Worm (Caenorhabditis elegans) whole organism, mixed stage, embryonic: ENCODE results near the gene scrm-3.
"Not testable (repeated sequence)": the region's sequence is repeated elsewhere in the genome, so short reads cannot be mapped to it uniquely, and the experiment has no call there.

Experiments used
- M03D4.4 ChIP-seq: sonication (generic microtip); optimal IDR thresholded peaks from 2 replicates; lab custom pipeline; 2017; ENCODE audit warnings: mild to moderate bottlenecking, missing genetic modification characterization, missing compliant biosample characterization
- bed-3 ChIP-seq: fragments of 200-800 bp; sonication (Bioruptor generic); optimal IDR thresholded peaks from 3 replicates; lab custom pipeline; 2018; ENCODE audit warnings: mild to moderate bottlenecking, missing genetic modification characterization, moderate library complexity, missing compliant biosample characterization
- blmp-1 ChIP-seq: fragments of 150-350 bp; optimal IDR thresholded peaks from 2 replicates; lab custom pipeline; 2014; ENCODE audit warnings: missing biosample characterization, missing genetic modification characterization
- ceh-39 ChIP-seq: fragments of 150-350 bp; optimal IDR thresholded peaks from 2 replicates; lab custom pipeline; 2014; ENCODE audit warnings: missing biosample characterization, missing genetic modification characterization
- ceh-83 ChIP-seq: fragments of 200-800 bp; sonication (Bioruptor generic); optimal IDR thresholded peaks from 2 replicates; lab custom pipeline; 2018; ENCODE audit warnings: mild to moderate bottlenecking, missing genetic modification characterization, missing compliant biosample characterization
- cnd-1 ChIP-seq: fragments of 200-800 bp; sonication (Bioruptor generic); optimal IDR thresholded peaks from 2 replicates; lab custom pipeline; 2018; ENCODE audit warnings: mild to moderate bottlenecking, missing genetic modification characterization, missing compliant biosample characterization
- drap-1 ChIP-seq: fragments of 200-800 bp; sonication (Bioruptor generic); optimal IDR thresholded peaks from 3 replicates; lab custom pipeline; 2018; ENCODE audit warnings: mild to moderate bottlenecking, missing genetic modification characterization, missing compliant biosample characterization
- elt-1 ChIP-seq: sonication (generic microtip); optimal IDR thresholded peaks from 2 replicates; lab custom pipeline; 2017; ENCODE audit warnings: missing genetic modification characterization, mild to moderate bottlenecking, missing compliant biosample characterization, antibody characterized with exemption, moderate library complexity, borderline replicate concordance; ENCODE audit not compliant: insufficient read depth
- elt-3 ChIP-seq: fragments of 150-350 bp; optimal IDR thresholded peaks from 2 replicates; lab custom pipeline; 2014; ENCODE audit warnings: missing biosample characterization, missing genetic modification characterization
- flh-1 ChIP-seq: fragments of 200-800 bp; sonication (Bioruptor generic); optimal IDR thresholded peaks from 2 replicates; lab custom pipeline; 2018; ENCODE audit warnings: mild to moderate bottlenecking, missing genetic modification characterization, moderate library complexity, missing compliant biosample characterization
- hlh-1 ChIP-seq: fragments of 150-350 bp; optimal IDR thresholded peaks from 2 replicates; lab custom pipeline; 2014; ENCODE audit warnings: missing biosample characterization, missing genetic modification reagents, missing genetic modification characterization
- lin-13 ChIP-seq: fragments of 150-350 bp; optimal IDR thresholded peaks from 2 replicates; lab custom pipeline; 2014; ENCODE audit warnings: missing biosample characterization, missing genetic modification characterization
- lin-32 ChIP-seq: fragments of 200-800 bp; sonication (Bioruptor generic); optimal IDR thresholded peaks from 2 replicates; lab custom pipeline; 2018; ENCODE audit warnings: mild to moderate bottlenecking, missing genetic modification characterization, missing compliant biosample characterization
- lsy-2 ChIP-seq: fragments of 150-350 bp; optimal IDR thresholded peaks from 2 replicates; lab custom pipeline; 2014; ENCODE audit warnings: missing biosample characterization, missing genetic modification characterization
- mab-5 ChIP-seq: fragments of 150-350 bp; optimal IDR thresholded peaks from 2 replicates; lab custom pipeline; 2014; ENCODE audit warnings: missing biosample characterization, missing genetic modification characterization
- mep-1 ChIP-seq: fragments of 150-350 bp; optimal IDR thresholded peaks from 2 replicates; lab custom pipeline; 2017; ENCODE audit warnings: missing biosample characterization, missing genetic modification reagents, missing genetic modification characterization, inconsistent platforms
- mls-2 ChIP-seq: sonication (generic microtip); optimal IDR thresholded peaks from 2 replicates; lab custom pipeline; 2016; ENCODE audit warnings: mild to moderate bottlenecking, missing genetic modification characterization, moderate library complexity, missing compliant biosample characterization
- nhr-12 ChIP-seq: fragments of 150-350 bp; optimal IDR thresholded peaks from 2 replicates; lab custom pipeline; 2014; ENCODE audit warnings: missing biosample characterization, missing genetic modification characterization
- nhr-2 ChIP-seq: fragments of 150-350 bp; optimal IDR thresholded peaks from 2 replicates; lab custom pipeline; 2014; ENCODE audit warnings: missing biosample characterization, missing genetic modification characterization
- nhr-237 ChIP-seq: fragments of 150-350 bp; optimal IDR thresholded peaks from 2 replicates; lab custom pipeline; 2014; ENCODE audit warnings: missing biosample characterization, missing genetic modification characterization
- nhr-28 ChIP-seq: fragments of 150-350 bp; optimal IDR thresholded peaks from 2 replicates; lab custom pipeline; 2014; ENCODE audit warnings: missing biosample characterization, missing genetic modification characterization
- nhr-76 ChIP-seq: sonication (generic microtip); optimal IDR thresholded peaks from 2 replicates; lab custom pipeline; 2017; ENCODE audit warnings: missing biosample characterization, missing genetic modification characterization
- pha-4 ChIP-seq: fragments of 150-350 bp; optimal IDR thresholded peaks from 2 replicates; lab custom pipeline; 2018; ENCODE audit warnings: missing biosample characterization, missing genetic modification reagents, missing genetic modification characterization
- snpc-4 ChIP-seq: fragments of 150-350 bp; optimal IDR thresholded peaks from 2 replicates; lab custom pipeline; 2014; ENCODE audit warnings: missing biosample characterization, missing genetic modification characterization
- sptf-1 ChIP-seq: sonication (generic microtip); optimal IDR thresholded peaks from 2 replicates; lab custom pipeline; 2017; ENCODE audit warnings: mild to moderate bottlenecking, missing genetic modification characterization, moderate library complexity, missing compliant biosample characterization
- tbx-8 ChIP-seq: fragments of 200-800 bp; sonication (Bioruptor generic); optimal IDR thresholded peaks from 2 replicates; lab custom pipeline; 2018; ENCODE audit warnings: mild to moderate bottlenecking, missing genetic modification characterization, moderate library complexity, missing compliant biosample characterization
- unc-120 ChIP-seq: sonication (generic microtip); optimal IDR thresholded peaks from 2 replicates; lab custom pipeline; 2017; ENCODE audit warnings: missing genetic modification characterization, missing compliant biosample characterization; ENCODE audit not compliant: poor library complexity, severe bottlenecking
- unc-39 ChIP-seq: fragments of 150-350 bp; optimal IDR thresholded peaks from 2 replicates; lab custom pipeline; 2014; ENCODE audit warnings: missing biosample characterization, missing genetic modification characterization
- unc-62 ChIP-seq: fragments of 150-350 bp; optimal IDR thresholded peaks from 2 replicates; lab custom pipeline; 2014; ENCODE audit warnings: missing biosample characterization, missing genetic modification reagents, missing genetic modification characterization
- zip-8 ChIP-seq: fragments of 150-350 bp; optimal IDR thresholded peaks from 2 replicates; lab custom pipeline; 2014; ENCODE audit warnings: missing biosample characterization, missing genetic modification characterization
- ztf-11 ChIP-seq: fragments of 150-350 bp; optimal IDR thresholded peaks from 2 replicates; lab custom pipeline; 2014; ENCODE audit warnings: missing biosample characterization, missing genetic modification characterization

The scrm-3 gene

ce11 chrV:3367773-3368172 is 10.8 kb upstream of the scrm-3 start, which contains the start of gene C04E12.2:
Gene C04E12.2 (plus strand): TSS chrV:3368073.
- TF ChIP-seq ceh-39 (tag; lab: Kevin White, UChicago); unc-120 (tag; lab: Kevin White, UChicago); bed-3: not testable (repeated sequence)

DNA sequence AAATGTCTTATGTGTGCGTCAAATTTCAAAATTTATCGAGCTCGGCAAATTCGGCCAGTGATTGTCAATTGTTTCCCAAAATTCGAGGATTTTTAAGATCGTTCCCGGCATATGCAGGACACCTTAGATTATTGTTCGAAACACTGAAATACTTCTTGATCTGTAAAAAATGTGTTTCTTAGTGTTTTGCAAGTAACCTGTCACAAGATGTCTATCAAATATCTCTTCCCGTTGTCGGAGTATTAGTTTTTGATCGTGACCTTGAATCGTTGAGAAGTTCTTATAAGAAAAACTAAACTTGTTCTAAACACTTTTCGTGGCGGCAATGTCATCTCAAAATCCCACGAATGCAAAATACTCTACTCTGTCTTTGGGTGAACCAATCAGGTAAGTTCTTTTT is 5.5 kb upstream of the scrm-3 start, which contains the start of gene C04E12.4:
Gene C04E12.4, plus strand, starts transcription at position 301 of the 400 bp plus-strand sequence.
- TF ChIP-seq nhr-28 (tag; lab: Kevin White, UChicago), result no peak
- no peak for TF ChIP-seq nhr-76 (tag; lab: Kevin White, UChicago)
- no peak for TF ChIP-seq hlh-1 (tag; lab: Kevin White, UChicago)
- TF ChIP-seq sptf-1 (tag; lab: Kevin White, UChicago), result no peak
- no peak for TF ChIP-seq unc-39 (tag; lab: Kevin White, UChicago)
- no peak for TF ChIP-seq lsy-2 (tag; lab: Kevin White, UChicago)
- no peak for TF ChIP-seq snpc-4
- TF ChIP-seq ceh-83 (GFP tag; lab: Kevin White, UChicago), result no peak
- TF ChIP-seq tbx-8 (GFP tag; lab: Kevin White, UChicago), result no peak
- no peak for TF ChIP-seq lin-32 (GFP tag; lab: Kevin White, UChicago)
- no peak for TF ChIP-seq lin-13 (tag; lab: Kevin White, UChicago)
- TF ChIP-seq drap-1, result no peak
- TF ChIP-seq flh-1 (GFP tag; lab: Kevin White, UChicago), result no peak
- TF ChIP-seq pha-4, result no peak
- TF ChIP-seq elt-3, result no peak
- TF ChIP-seq mab-5 (tag; lab: Kevin White, UChicago), result no peak
- TF ChIP-seq M03D4.4, result no peak
- no peak for TF ChIP-seq nhr-237 (tag; lab: Kevin White, UChicago)
- no peak for TF ChIP-seq unc-62 (GFP tag; lab: Kevin White, UChicago)
- no peak for TF ChIP-seq ztf-11 (tag; lab: Kevin White, UChicago)
- TF ChIP-seq, all 35 proteins: peak for 0

DNA sequence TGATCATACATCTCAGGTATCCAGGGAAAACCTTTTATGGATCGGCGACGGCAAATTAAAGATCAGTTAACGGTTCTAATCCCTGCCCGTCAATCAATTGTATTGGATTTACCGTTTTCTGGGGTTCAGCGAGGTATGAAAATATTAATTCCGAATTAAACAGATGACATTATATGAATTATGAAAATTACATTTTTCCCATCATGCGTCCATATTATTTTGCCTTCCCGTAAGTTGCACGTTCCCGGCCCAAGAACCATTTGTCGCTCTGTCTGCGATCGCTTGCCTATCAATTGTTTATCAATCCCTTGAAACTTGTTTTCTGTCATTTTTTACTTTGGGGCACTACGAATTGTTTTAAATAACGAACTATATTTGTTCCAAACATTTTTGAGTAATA is 4.6 kb upstream of the scrm-3 start:
- TF ChIP-seq mep-1 (tag; lab: Kevin White, UChicago), result no peak
- no peak for TF ChIP-seq nhr-28 (tag; lab: Kevin White, UChicago)
- TF ChIP-seq nhr-237 (tag; lab: Kevin White, UChicago), result no peak
- no peak for TF ChIP-seq M03D4.4

DNA sequence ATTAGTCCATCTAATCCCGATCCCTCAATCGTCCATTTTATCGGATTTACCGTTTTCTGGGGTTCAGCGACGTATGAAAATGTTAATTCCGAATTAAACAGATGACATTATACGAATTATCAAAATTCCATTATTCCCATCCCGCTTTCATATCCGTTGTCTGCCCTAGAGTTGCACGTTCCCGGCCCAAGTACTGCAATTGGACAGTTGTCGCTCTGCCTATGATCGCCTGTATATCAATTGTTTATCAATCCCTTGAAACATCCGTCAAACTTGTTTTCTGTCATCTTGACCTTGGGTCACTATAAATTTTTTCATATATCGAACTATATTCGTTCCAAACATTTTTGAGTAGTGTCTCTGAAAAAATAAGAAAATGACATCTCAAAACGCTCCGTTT is 1.3 kb upstream of the scrm-3 start, which contains the start of gene C04E12.5:
Gene C04E12.5, plus strand, starts transcription at position 301 of the 400 bp plus-strand sequence.
- TF ChIP-seq elt-3 (no peak), hlh-1 (tag; lab: Kevin White, UChicago) (no peak)

- no peak for TF ChIP-seq unc-39 (tag; lab: Kevin White, UChicago)
- no peak for TF ChIP-seq nhr-12 (tag; lab: Kevin White, UChicago)
- TF ChIP-seq hlh-1 (tag; lab: Kevin White, UChicago), result no peak
- no peak for TF ChIP-seq ceh-39 (tag; lab: Kevin White, UChicago)
- no peak for TF ChIP-seq zip-8 (tag; lab: Kevin White, UChicago)
- TF ChIP-seq unc-62 (GFP tag; lab: Kevin White, UChicago), result no peak
- TF ChIP-seq cnd-1, result no peak
- TF ChIP-seq drap-1, result no peak
- TF ChIP-seq lsy-2 (tag; lab: Kevin White, UChicago), result no peak
- TF ChIP-seq, all 35 proteins: peak for 0
Observed at ce11 chrV:3355544-3355943, 1.5 kb downstream of the scrm-3 start.

ce11 chrV:3352925-3353324 is 4.1 kb downstream of the scrm-3 start, which contains the start of gene C17B7.12:
Gene C17B7.12 (plus strand): TSS chrV:3353225.
- no peak for TF ChIP-seq tbx-8 (GFP tag; lab: Kevin White, UChicago)
- no peak for TF ChIP-seq nhr-76 (tag; lab: Kevin White, UChicago)
- no peak for TF ChIP-seq pha-4
- TF ChIP-seq elt-3, result no peak
- no peak for TF ChIP-seq lin-13 (tag; lab: Kevin White, UChicago)
- no peak for TF ChIP-seq bed-3
- no peak for TF ChIP-seq elt-1 (tag; lab: Kevin White, UChicago)
- TF ChIP-seq unc-62 (GFP tag; lab: Kevin White, UChicago), result no peak
- TF ChIP-seq flh-1 (GFP tag; lab: Kevin White, UChicago), result no peak
- no peak for TF ChIP-seq unc-39 (tag; lab: Kevin White, UChicago)
- TF ChIP-seq M03D4.4, result no peak
- no peak for TF ChIP-seq mls-2 (tag; lab: Kevin White, UChicago)
- no peak for TF ChIP-seq mab-5 (tag; lab: Kevin White, UChicago)
- no peak for TF ChIP-seq lsy-2 (tag; lab: Kevin White, UChicago)
- no peak for TF ChIP-seq hlh-1 (tag; lab: Kevin White, UChicago)
- TF ChIP-seq mep-1 (tag; lab: Kevin White, UChicago), result no peak
- no peak for TF ChIP-seq nhr-2
- TF ChIP-seq blmp-1 (tag; lab: Kevin White, UChicago), result no peak
